Worm (Caenorhabditis elegans): ENCODE measurements around the gene F56F10.1.

DNA sequence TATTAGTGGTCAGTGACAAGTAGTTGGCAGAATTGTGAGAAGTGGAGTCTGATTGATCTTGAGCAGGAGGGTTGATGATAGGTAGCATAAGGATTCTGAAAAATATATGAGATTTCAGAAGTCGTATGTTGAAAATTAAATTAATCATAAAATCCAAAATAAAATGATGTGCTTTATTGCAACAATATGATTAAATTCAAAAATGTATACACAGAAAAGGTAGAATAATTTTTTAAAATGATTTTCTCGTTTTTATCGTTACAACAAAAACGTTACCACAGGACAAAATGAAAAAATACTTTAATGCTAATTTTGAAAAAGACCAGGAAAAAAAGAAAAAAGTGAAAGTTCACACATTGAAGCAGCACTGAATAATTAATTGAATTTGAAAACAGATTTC is 30.1 kb downstream of the F56F10.1 start, which contains the start of gene ZC13.10:
- no peak for TF ChIP-seq zag-1 (tag; optimal IDR thresholded peaks at IDR 0.05)
- TF ChIP-seq nhr-237 (tag; optimal IDR thresholded peaks at IDR 0.05), result no peak
- TF ChIP-seq nhr-28 (tag; optimal IDR thresholded peaks at IDR 0.05), result no peak
- TF ChIP-seq snpc-4 (tag; optimal IDR thresholded peaks at IDR 0.05), result no peak
- TF ChIP-seq ama-1 (optimal IDR thresholded peaks at IDR 0.05), result no peak
- no peak for TF ChIP-seq sea-2 (GFP tag; optimal IDR thresholded peaks at IDR 0.05)
- no peak for TF ChIP-seq aly-2 (tag; optimal IDR thresholded peaks at IDR 0.05)
- TF ChIP-seq pqm-1 (tag; optimal IDR thresholded peaks at IDR 0.05), result no peak
